Worm (Caenorhabditis elegans): ENCODE measurements around the gene srbc-43.

DNA sequence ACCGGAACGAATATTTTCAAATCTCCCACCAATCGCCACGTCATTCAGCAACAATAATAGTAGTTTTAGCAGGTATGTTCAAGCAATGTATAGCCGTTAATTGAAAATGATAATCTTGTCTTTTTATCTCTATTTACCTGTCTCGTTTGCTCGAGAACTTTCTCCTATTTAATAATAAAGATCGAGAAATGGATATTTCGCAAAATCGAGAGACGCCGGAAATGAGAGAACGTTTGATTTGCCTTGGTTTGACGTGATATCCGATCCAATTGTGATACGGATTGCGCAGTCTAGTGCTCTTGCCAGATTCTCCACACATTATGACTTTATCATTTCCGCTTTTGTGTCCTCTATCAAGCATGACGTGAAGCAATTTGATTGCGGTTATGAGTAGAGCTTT, 16.5 kb downstream of the srbc-43 start:
- TF ChIP-seq lin-32 (GFP tag; optimal IDR thresholded peaks at IDR 0.05) (no peak), nhr-76 (tag; optimal IDR thresholded peaks at IDR 0.05) (no peak), elt-1 (tag; optimal IDR thresholded peaks at IDR 0.05; ENCODE audit: borderline replicate concordance, insufficient read depth) (no peak), sptf-1 (tag; optimal IDR thresholded peaks at IDR 0.05) (no peak), snpc-4 (tag; optimal IDR thresholded peaks at IDR 0.05) (no peak), nhr-28 (tag; optimal IDR thresholded peaks at IDR 0.05) (no peak), ztf-11 (tag; optimal IDR thresholded peaks at IDR 0.05) (no peak), pha-4 (tag; optimal IDR thresholded peaks at IDR 0.05) (no peak), unc-120 (tag; optimal IDR thresholded peaks at IDR 0.05; ENCODE audit: poor library complexity, severe bottlenecking) (no peak)
